Worm (Caenorhabditis elegans): ENCODE measurements around the gene ZK892.5.

ce11 chrII:10035425-10035824 lies 27.4 kb downstream of the ZK892.5 start:
- TF ChIP-seq flt-1 (GFP tag; IDR thresholded peaks at IDR 0.05) (no peak), tab-1 (GFP tag; IDR thresholded peaks at IDR 0.05) (no peak), ref-1 (GFP tag; conservative IDR thresholded peaks at IDR 0.05) (no peak), klf-2 (GFP tag; conservative IDR thresholded peaks at IDR 0.05) (no peak), cog-1 (tag; optimal IDR thresholded peaks at IDR 0.05) (no peak)

Data from whole organism, midembryonic.